Fruit fly (Drosophila melanogaster): ENCODE measurements around the gene Dyro.

The Dyro gene

DNA sequence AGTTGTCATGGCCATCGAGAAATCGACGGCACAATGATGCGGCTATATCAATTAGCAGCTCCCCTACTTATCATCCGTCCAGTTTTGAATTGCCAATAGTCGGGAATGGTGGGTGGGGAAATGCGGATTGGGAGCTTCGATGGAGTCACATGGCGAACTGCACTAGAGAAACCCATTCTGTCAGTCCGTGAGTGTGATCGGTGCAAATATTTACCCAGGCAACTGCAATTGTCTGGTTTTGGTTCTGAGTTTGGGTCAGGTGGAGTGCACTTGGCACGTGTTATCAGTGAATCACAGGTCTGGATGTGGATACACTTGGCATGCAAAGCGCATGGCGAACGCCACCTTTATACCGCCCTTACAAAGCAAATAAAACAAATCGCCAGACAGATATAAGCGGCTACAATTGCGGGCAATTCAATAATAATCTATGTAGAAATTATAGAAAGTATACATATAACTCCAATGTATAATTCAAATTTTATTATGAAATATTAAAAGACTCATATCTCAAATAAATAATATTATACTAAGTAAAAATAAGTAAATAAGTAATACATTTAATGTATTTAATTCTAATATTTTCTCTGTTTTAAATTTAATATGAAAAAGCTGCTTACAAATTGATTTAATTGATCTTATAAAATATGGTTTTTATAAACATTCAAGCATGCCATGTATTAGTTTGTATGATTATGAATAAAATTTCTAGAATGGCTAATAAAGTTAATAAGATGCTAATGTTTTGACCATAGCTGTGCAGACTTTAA lies 23.3 kb downstream of the Dyro start (continued):
- peak; percentile 48 for TF ChIP-seq nmo (GFP tag; optimal IDR thresholded peaks at IDR 0.05)
- no peak for TF ChIP-seq Ssrp (tag; optimal IDR thresholded peaks at IDR 0.05)
- no peak for TF ChIP-seq Tbp (GFP tag; optimal IDR thresholded peaks at IDR 0.05)
- TF ChIP-seq Bgb (GFP tag; IDR thresholded peaks at IDR 0.05; ENCODE audit: partially characterized antibody), result no peak
- no peak for TF ChIP-seq CG16813 (GFP tag; IDR thresholded peaks at IDR 0.05; ENCODE audit: partially characterized antibody)
- TF ChIP-seq CG11695 (GFP tag; IDR thresholded peaks at IDR 0.05), result peak; percentile 26; the same call in 1 of the 3 replicates
- TF ChIP-seq tll (GFP tag; optimal IDR thresholded peaks at IDR 0.05), result no peak
- TF ChIP-seq CG2712 (tag; optimal IDR thresholded peaks at IDR 0.05), result peak; percentile 56
- no peak for TF ChIP-seq CG31388 (GFP tag; optimal IDR thresholded peaks at IDR 0.05)
- no peak for TF ChIP-seq mld (GFP tag; IDR thresholded peaks at IDR 0.05; ENCODE audit: partially characterized antibody)
- peak; percentile 52; the same call in 1 of the 3 replicates for TF ChIP-seq ci (GFP tag; IDR thresholded peaks at IDR 0.05)
- peak; percentile 23 for TF ChIP-seq tap (tag; optimal IDR thresholded peaks at IDR 0.05)
- peak; percentile 33 for TF ChIP-seq CG17829 (tag; optimal IDR thresholded peaks at IDR 0.05)
- peak; percentile 8 for TF ChIP-seq Hey (tag; optimal IDR thresholded peaks at IDR 0.05)
- TF ChIP-seq CG17612 (GFP tag; IDR thresholded peaks at IDR 0.05), result no peak
- TF ChIP-seq CG16779 (GFP tag; IDR thresholded peaks at IDR 0.05), result peak; percentile 55; the same call in 1 of the 2 replicates
- TF ChIP-seq CG8290 (GFP tag; optimal IDR thresholded peaks at IDR 0.05), result no peak
- TF ChIP-seq CG8290 (tag; optimal IDR thresholded peaks at IDR 0.05), result peak in 1 of 2 experiments; percentile 55
- TF ChIP-seq seq (GFP tag; IDR thresholded peaks at IDR 0.05), result no peak
- no peak for TF ChIP-seq CG15601 (tag; optimal IDR thresholded peaks at IDR 0.05)
- no peak for TF ChIP-seq CG3163 (GFP tag; optimal IDR thresholded peaks at IDR 0.05)
- peak; percentile 18 for TF ChIP-seq CG7556 (GFP tag; optimal IDR thresholded peaks at IDR 0.05)
- TF ChIP-seq Dek (tag; optimal IDR thresholded peaks at IDR 0.05), result peak; percentile 33
- TF ChIP-seq bab2 (GFP tag; optimal IDR thresholded peaks at IDR 0.05), result no peak
- 0 out of 2 replicates have a peak, but pooled peaks have one; percentile 26 for TF ChIP-seq slbo (GFP tag; IDR thresholded peaks at IDR 0.05)
- peak; percentile 38 for TF ChIP-seq grau (tag; optimal IDR thresholded peaks at IDR 0.05)
- no peak for TF ChIP-seq HLHmδ (GFP tag; optimal IDR thresholded peaks at IDR 0.05)
- peak; percentile 25; the same call in 1 of the 2 replicates for TF ChIP-seq E2f2 (GFP tag; IDR thresholded peaks at IDR 0.05)
- peak; percentile 9 for TF ChIP-seq CG9727 (GFP tag; optimal IDR thresholded peaks at IDR 0.05)
- TF ChIP-seq CG17361 (GFP tag; IDR thresholded peaks at IDR 0.05), result peak; percentile 71
- TF ChIP-seq CG32767 (GFP tag; IDR thresholded peaks at IDR 0.05), result 0 out of 2 replicates have a peak, but pooled peaks have one; percentile 28
- no peak for TF ChIP-seq CG2120 (GFP tag; optimal IDR thresholded peaks at IDR 0.05)
- TF ChIP-seq HHEX (GFP tag; optimal IDR thresholded peaks at IDR 0.05), result no peak
- TF ChIP-seq Meics (GFP tag; optimal IDR thresholded peaks at IDR 0.05), result peak; percentile 39
- TF ChIP-seq HLH54F (GFP tag; optimal IDR thresholded peaks at IDR 0.05), result no peak
- TF ChIP-seq tx (GFP tag; optimal IDR thresholded peaks at IDR 0.05), result no peak
- TF ChIP-seq Med (GFP tag), result peak; percentile 74
- TF ChIP-seq CG16863 (GFP tag; optimal IDR thresholded peaks at IDR 0.05), result no peak
- peak; percentile 26 for TF ChIP-seq cwo (GFP tag; optimal IDR thresholded peaks at IDR 0.05)
- 0 out of 3 replicates have a peak, but pooled peaks have one; percentile 15 for TF ChIP-seq CG34422 (GFP tag; IDR thresholded peaks at IDR 0.05)
- TF ChIP-seq D19A (tag; optimal IDR thresholded peaks at IDR 0.05), result peak; percentile 31
- no peak for TF ChIP-seq CG3726 (GFP tag; IDR thresholded peaks at IDR 0.05)
- no peak for TF ChIP-seq Ada2b (GFP tag; IDR thresholded peaks at IDR 0.05)
- no peak for TF ChIP-seq CG12155 (GFP tag; optimal IDR thresholded peaks at IDR 0.05)
- no peak for TF ChIP-seq eve (GFP tag; optimal IDR thresholded peaks at IDR 0.05)
- TF ChIP-seq CG17328 (GFP tag; IDR thresholded peaks at IDR 0.05), result no peak

Measured in whole organism, embryonic.